Worm (Caenorhabditis elegans) whole organism, L3 larva: ENCODE results near the gene srx-135.
A peak's percentile ranks its signal among the peaks of the same experiment; 100 is the strongest.

ENCODE experiments used
- R02D3.7 ChIP-seq: fragments of 150-350 bp; optimal IDR thresholded peaks from 2 replicates; lab custom pipeline; 2014; ENCODE audit warnings: missing biosample characterization, missing genetic modification characterization
- ZK546.5 ChIP-seq: sonication (generic microtip); optimal IDR thresholded peaks from 2 replicates; lab custom pipeline; 2017; ENCODE audit warnings: missing biosample characterization, missing genetic modification characterization
- aly-2 ChIP-seq: fragments of 150-350 bp; optimal IDR thresholded peaks from 2 replicates; lab custom pipeline; 2014; ENCODE audit warnings: missing biosample characterization, missing genetic modification characterization
- ama-1 ChIP-seq: fragments of 150-350 bp; optimal IDR thresholded peaks from 2 replicates; lab custom pipeline; 2018
- ceh-16 ChIP-seq: sonication (generic microtip); optimal IDR thresholded peaks from 2 replicates; lab custom pipeline; 2017; ENCODE audit warnings: missing biosample characterization, missing genetic modification characterization
- ceh-82 ChIP-seq: fragments of 150-350 bp; optimal IDR thresholded peaks from 2 replicates; lab custom pipeline; 2014; ENCODE audit warnings: missing biosample characterization, missing genetic modification characterization
- ceh-9 ChIP-seq: sonication (generic microtip); optimal IDR thresholded peaks from 2 replicates; lab custom pipeline; 2018; ENCODE audit warnings: missing biosample characterization, missing genetic modification characterization
- daf-12 ChIP-seq: fragments of 150-350 bp; optimal IDR thresholded peaks from 2 replicates; lab custom pipeline; 2014; ENCODE audit warnings: missing biosample characterization, missing genetic modification reagents, missing genetic modification characterization
- egl-27 ChIP-seq: sonication (generic microtip); optimal IDR thresholded peaks from 4 replicates; lab custom pipeline; 2017; ENCODE audit warnings: missing biosample characterization, missing genetic modification reagents, missing genetic modification characterization
- egl-5 ChIP-seq: fragments of 150-350 bp; optimal IDR thresholded peaks from 2 replicates; lab custom pipeline; 2017; ENCODE audit warnings: missing biosample characterization, missing genetic modification reagents, missing genetic modification characterization, inconsistent platforms
- elt-2 ChIP-seq: sonication (generic microtip); optimal IDR thresholded peaks from 2 replicates; lab custom pipeline; 2016; ENCODE audit warnings: missing genetic modification reagents, mild to moderate bottlenecking, missing genetic modification characterization, missing compliant biosample characterization
- elt-3 ChIP-seq, 3 experiments: fragments of 150-350 bp in 1 of 3; sonication (generic microtip) in 2 of 3; optimal IDR thresholded peaks; 2 replicates in 2 of 3; 4 replicates in 1 of 3; lab custom pipeline; 2014 to 2017; ENCODE audit warnings: missing biosample characterization in 3 of 3, missing genetic modification characterization in 3 of 3
- eor-1 ChIP-seq, 2 experiments: fragments of 150-350 bp; optimal IDR thresholded peaks; 2 replicates each; lab custom pipeline; 2014 to 2018; ENCODE audit warnings: missing biosample characterization in 2 of 2, missing genetic modification characterization in 2 of 2
- fkh-10 ChIP-seq: sonication (generic microtip); optimal IDR thresholded peaks from 2 replicates; lab custom pipeline; 2017; ENCODE audit warnings: missing biosample characterization, missing genetic modification reagents, missing genetic modification characterization
- fkh-2 ChIP-seq: fragments of 150-350 bp; optimal IDR thresholded peaks from 2 replicates; lab custom pipeline; 2014; ENCODE audit warnings: missing biosample characterization, missing genetic modification reagents, missing genetic modification characterization
- fos-1 ChIP-seq: fragments of 150-350 bp; optimal IDR thresholded peaks from 2 replicates; lab custom pipeline; 2014; ENCODE audit warnings: missing biosample characterization, missing genetic modification characterization
- hmg-11 ChIP-seq: sonication (generic microtip); optimal IDR thresholded peaks from 2 replicates; lab custom pipeline; 2016; ENCODE audit warnings: missing genetic modification characterization, missing compliant biosample characterization
- jun-1 ChIP-seq: fragments of 150-350 bp; optimal IDR thresholded peaks from 2 replicates; lab custom pipeline; 2014; ENCODE audit warnings: missing biosample characterization, missing genetic modification reagents, missing genetic modification characterization
- lin-15B ChIP-seq: fragments of 150-350 bp; optimal IDR thresholded peaks from 2 replicates; lab custom pipeline; 2014; ENCODE audit warnings: missing biosample characterization, missing genetic modification characterization
- lin-39 ChIP-seq: fragments of 150-350 bp; optimal IDR thresholded peaks from 2 replicates; lab custom pipeline; 2018; ENCODE audit warnings: missing biosample characterization, missing genetic modification reagents, missing genetic modification characterization
- lsy-12 ChIP-seq: sonication (generic microtip); optimal IDR thresholded peaks from 2 replicates; lab custom pipeline; 2016; ENCODE audit warnings: mild to moderate bottlenecking, missing genetic modification characterization, missing compliant biosample characterization
- mml-1 ChIP-seq: fragments of 150-350 bp; sonication (generic microtip); optimal IDR thresholded peaks from 3 replicates; lab custom pipeline; 2014; ENCODE audit warnings: missing biosample characterization, missing genetic modification characterization
- nfya-1 ChIP-seq: sonication (generic microtip); optimal IDR thresholded peaks from 2 replicates; lab custom pipeline; 2017; ENCODE audit warnings: missing genetic modification characterization, mild to moderate bottlenecking, missing compliant biosample characterization, antibody characterized with exemption, moderate library complexity; ENCODE audit not compliant: insufficient read depth
- nhr-12 ChIP-seq: fragments of 150-350 bp; optimal IDR thresholded peaks from 2 replicates; lab custom pipeline; 2014; ENCODE audit warnings: missing biosample characterization, missing genetic modification characterization
- nhr-23 ChIP-seq: fragments of 150-350 bp; optimal IDR thresholded peaks from 2 replicates; lab custom pipeline; 2014; ENCODE audit warnings: missing biosample characterization, missing genetic modification reagents, missing genetic modification characterization
- nhr-237 ChIP-seq: fragments of 150-350 bp; optimal IDR thresholded peaks from 2 replicates; lab custom pipeline; 2014; ENCODE audit warnings: missing biosample characterization, missing genetic modification characterization
- nhr-25 ChIP-seq: sonication (generic microtip); optimal IDR thresholded peaks from 2 replicates; lab custom pipeline; 2017; ENCODE audit warnings: missing biosample characterization, missing genetic modification characterization
- nhr-28 ChIP-seq: fragments of 150-350 bp; optimal IDR thresholded peaks from 2 replicates; lab custom pipeline; 2014; ENCODE audit warnings: missing biosample characterization, missing genetic modification characterization
- nhr-43 ChIP-seq: sonication (generic microtip); optimal IDR thresholded peaks from 2 replicates; lab custom pipeline; 2016; ENCODE audit warnings: mild to moderate bottlenecking, missing genetic modification characterization, missing compliant biosample characterization; ENCODE audit not compliant: poor library complexity, severe bottlenecking
- nhr-67 ChIP-seq: fragments of 150-350 bp; optimal IDR thresholded peaks from 2 replicates; lab custom pipeline; 2014; ENCODE audit warnings: missing biosample characterization, missing genetic modification characterization
- nhr-77 ChIP-seq: fragments of 150-350 bp; optimal IDR thresholded peaks from 2 replicates; lab custom pipeline; 2014; ENCODE audit warnings: missing biosample characterization, missing genetic modification characterization
- pha-4 ChIP-seq: fragments of 150-350 bp; optimal IDR thresholded peaks from 2 replicates; lab custom pipeline; 2014; ENCODE audit warnings: missing biosample characterization, missing genetic modification reagents, missing genetic modification characterization
- pqm-1 ChIP-seq: fragments of 150-350 bp; optimal IDR thresholded peaks from 2 replicates; lab custom pipeline; 2017; ENCODE audit warnings: missing biosample characterization, missing genetic modification characterization, inconsistent platforms
- sea-2 ChIP-seq: fragments of 150-350 bp; sonication (generic microtip); optimal IDR thresholded peaks from 4 replicates; lab custom pipeline; 2014; ENCODE audit warnings: missing biosample characterization, missing genetic modification reagents, missing genetic modification characterization
- skn-1 ChIP-seq: fragments of 150-350 bp; optimal IDR thresholded peaks from 2 replicates; lab custom pipeline; 2014; ENCODE audit warnings: missing biosample characterization, missing genetic modification characterization
- unc-39 ChIP-seq: sonication (generic microtip); optimal IDR thresholded peaks from 4 replicates; lab custom pipeline; 2017; ENCODE audit warnings: missing biosample characterization, missing genetic modification characterization
- unc-62 ChIP-seq: fragments of 150-350 bp; sonication (generic microtip); optimal IDR thresholded peaks from 4 replicates; lab custom pipeline; 2014; ENCODE audit warnings: missing biosample characterization, missing genetic modification reagents, missing genetic modification characterization
- zag-1 ChIP-seq: fragments of 150-350 bp; optimal IDR thresholded peaks from 2 replicates; lab custom pipeline; 2014; ENCODE audit warnings: missing biosample characterization, missing genetic modification characterization
- ztf-11 ChIP-seq: fragments of 150-350 bp; optimal IDR thresholded peaks from 2 replicates; lab custom pipeline; 2014; ENCODE audit warnings: missing biosample characterization, missing genetic modification characterization
- ztf-4 ChIP-seq: fragments of 150-350 bp; optimal IDR thresholded peaks from 2 replicates; lab custom pipeline; 2014; ENCODE audit warnings: missing biosample characterization, missing genetic modification characterization

The srx-135 gene

ce11 chrV:13906166-13906565, 47.2 kb downstream of the srx-135 start, which contains the start of gene stdh-1:
Gene stdh-1, plus strand, starts transcription at chrV:13906492.
- peak; percentile 3 for TF ChIP-seq nfya-1 (tag; lab: Kevin White, UChicago)
- no peak for TF ChIP-seq fkh-2 (tag; lab: Kevin White, UChicago)
- no peak for TF ChIP-seq elt-3 (tag; optimal IDR thresholded peaks at IDR 0.05; lab: Kevin White, UChicago)
- peak; percentile 50 for TF ChIP-seq egl-5
- TF ChIP-seq aly-2 (tag; lab: Kevin White, UChicago) = no peak
- no peak for TF ChIP-seq ZK546.5
- TF ChIP-seq nhr-28 (tag; lab: Kevin White, UChicago) = no peak
- no peak for TF ChIP-seq nhr-77 (tag; lab: Kevin White, UChicago)
- TF ChIP-seq daf-12 (tag; lab: Kevin White, UChicago) = no peak
- no peak for TF ChIP-seq jun-1 (tag; lab: Kevin White, UChicago)
- TF ChIP-seq nhr-67 = no peak
- no peak for TF ChIP-seq nhr-25
- TF ChIP-seq hmg-11 (tag; lab: Kevin White, UChicago) = peak; percentile 5
- no peak for TF ChIP-seq pqm-1 (tag; lab: Kevin White, UChicago)
- TF ChIP-seq nhr-23 = no peak
- no peak for TF ChIP-seq fos-1
- TF ChIP-seq lin-15B = no peak
- TF ChIP-seq fkh-10 (GFP tag; lab: Kevin White, UChicago) = no peak
- TF ChIP-seq elt-2 (tag; lab: Kevin White, UChicago) = peak; percentile 48
- TF ChIP-seq ceh-16 (tag; lab: Kevin White, UChicago) = no peak
- no peak for TF ChIP-seq sea-2 (GFP tag; lab: Kevin White, UChicago)
- no peak for TF ChIP-seq ztf-4 (tag; lab: Kevin White, UChicago)
- no peak for TF ChIP-seq nhr-43 (tag; lab: Kevin White, UChicago)
- TF ChIP-seq lsy-12 = no peak
- TF ChIP-seq ztf-11 = no peak
- no peak for TF ChIP-seq ceh-9 (tag; lab: Kevin White, UChicago)
- TF ChIP-seq pha-4 (tag; lab: Kevin White, UChicago) = peak; percentile 22
- TF ChIP-seq zag-1 (tag; lab: Kevin White, UChicago) = no peak
- TF ChIP-seq nhr-237 (tag; lab: Kevin White, UChicago) = no peak

- TF ChIP-seq lsy-12 (peak; percentile 27), skn-1 (no peak), jun-1 (tag; lab: Kevin White, UChicago) (peak; percentile 72), pha-4 (tag; lab: Kevin White, UChicago) (peak; percentile 3), nhr-25 (peak; percentile 0), zag-1 (tag; lab: Kevin White, UChicago) (no peak), elt-2 (tag; lab: Kevin White, UChicago) (peak; percentile 42), nhr-43 (tag; lab: Kevin White, UChicago) (peak; percentile 78), ama-1 (lab: Kevin White, UChicago) (peak; percentile 98)
Measured at ce11 chrV:13907557-13908104, 48.6 kb downstream of the srx-135 start.

- TF ChIP-seq jun-1 (tag; lab: Kevin White, UChicago) (no peak), nhr-67 (no peak), ztf-4 (tag; lab: Kevin White, UChicago) (peak; percentile 24), mml-1 (tag; lab: Kevin White, UChicago) (no peak), elt-3 (tag; optimal IDR thresholded peaks at IDR 0.05; lab: Kevin White, UChicago) (no peak), fkh-2 (tag; lab: Kevin White, UChicago) (no peak), unc-62 (no peak), nfya-1 (tag; lab: Kevin White, UChicago) (peak; percentile 12), ZK546.5 (no peak), nhr-12 (no peak), daf-12 (tag; lab: Kevin White, UChicago) (no peak), unc-39 (no peak), aly-2 (tag; lab: Kevin White, UChicago) (no peak), nhr-43 (tag; lab: Kevin White, UChicago) (peak; percentile 65), egl-27 (tag; lab: Kevin White, UChicago) (no peak), lin-39 (tag; lab: Kevin White, UChicago) (no peak), pqm-1 (tag; lab: Kevin White, UChicago) (no peak), nhr-25 (no peak), ceh-82 (no peak), skn-1 (no peak), R02D3.7 (no peak), ama-1 (lab: Kevin White, UChicago) (peak; percentile 87), eor-1 (tag; optimal IDR thresholded peaks at IDR 0.05; lab: Kevin White, UChicago) (no peak)
Measured at ce11 chrV:13908120-13908915, 49.3 kb downstream of the srx-135 start.
